Worm (Caenorhabditis elegans): Measurements from ENCODE around the gene F49E12.7.

ce11 chrII:8442717-8443223 is 46.8 kb upstream of the F49E12.7 start, which contains the start of gene eif-3.G:
- TF ChIP-seq skn-1 (tag; optimal IDR thresholded peaks at IDR 0.05) (no peak), lsy-2 (tag; optimal IDR thresholded peaks at IDR 0.05) (no peak), nhr-77 (tag; optimal IDR thresholded peaks at IDR 0.05) (no peak), arid-1 (GFP tag; conservative IDR thresholded peaks at IDR 0.05) (no peak), Y105C5A.15 (GFP tag; IDR thresholded peaks at IDR 0.05) (no peak), aha-1 (tag) (no peak), dve-1 (tag; optimal IDR thresholded peaks at IDR 0.05; ENCODE audit: insufficient read depth) (no peak), nhr-25 (tag; optimal IDR thresholded peaks at IDR 0.05; ENCODE audit: borderline replicate concordance, insufficient read depth) (no peak), fos-1 (tag; optimal IDR thresholded peaks at IDR 0.05) (no peak), egl-27 (tag; optimal IDR thresholded peaks at IDR 0.05) (no peak)
